Fruit fly (Drosophila melanogaster): ENCODE data around the gene CG10359.

CG10359 gene

DNA sequence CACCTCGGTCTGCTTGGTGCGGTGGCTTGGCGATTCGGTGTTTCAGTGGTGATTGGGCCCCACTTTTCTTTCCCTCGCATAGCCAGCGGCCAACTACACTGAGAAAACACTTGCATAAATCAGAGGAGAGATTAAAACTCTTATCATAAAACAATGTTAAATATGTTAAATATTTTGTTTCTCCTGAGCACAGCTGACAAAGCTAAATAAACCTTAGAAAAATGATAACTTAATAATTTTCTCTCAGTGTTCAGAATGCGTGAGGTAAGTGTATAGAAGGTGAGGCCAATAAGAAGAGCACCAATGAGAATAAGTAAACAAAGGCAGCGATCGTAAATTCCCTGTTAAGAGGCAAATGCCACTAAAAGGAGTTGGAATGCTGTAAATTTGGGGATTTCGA, 5.3 kb downstream of the CG10359 start (continued):
- peak; percentile 25 for TF ChIP-seq CG7271 (tag; optimal IDR thresholded peaks at IDR 0.05)
- TF ChIP-seq tup (GFP tag; optimal IDR thresholded peaks at IDR 0.05), result peak; percentile 80
- no peak for TF ChIP-seq Hr39 (optimal IDR thresholded peaks at IDR 0.05)
- TF ChIP-seq Myb (GFP tag; optimal IDR thresholded peaks at IDR 0.05), result peak; percentile 32
- peak; percentile 67; the same call in 1 of the 2 replicates for TF ChIP-seq sob (GFP tag; IDR thresholded peaks at IDR 0.05)
- no peak for TF ChIP-seq GATAe (GFP tag; conservative IDR thresholded peaks at IDR 0.05)
- peak; percentile 57 for TF ChIP-seq HHEX (GFP tag; optimal IDR thresholded peaks at IDR 0.05)
- TF ChIP-seq CG32767 (GFP tag; IDR thresholded peaks at IDR 0.05), result peak; percentile 34; the same call in 1 of the 2 replicates
- peak; percentile 43 to 95 for TF ChIP-seq bsh (GFP tag; optimal IDR thresholded peaks at IDR 0.05)
- no peak for TF ChIP-seq CG17186 (GFP tag; optimal IDR thresholded peaks at IDR 0.05)
- peak; percentile 77 for TF ChIP-seq CG4404 (GFP tag; IDR thresholded peaks at IDR 0.05)
- TF ChIP-seq CG8281 (tag; optimal IDR thresholded peaks at IDR 0.05), result peak; percentile 41
- peak; percentile 45 for TF ChIP-seq Rfx (GFP tag; IDR thresholded peaks at IDR 0.05)
- TF ChIP-seq disco-r (GFP tag; optimal IDR thresholded peaks at IDR 0.05), result peak; percentile 27
- TF ChIP-seq CG16863 (GFP tag; optimal IDR thresholded peaks at IDR 0.05), result peak; percentile 80
- TF ChIP-seq CG10267 (tag; optimal IDR thresholded peaks at IDR 0.05), result peak; percentile 83
- TF ChIP-seq Meics (GFP tag; optimal IDR thresholded peaks at IDR 0.05), result peak; percentile 3
- peak; percentile 29 for TF ChIP-seq sqz (GFP tag; optimal IDR thresholded peaks at IDR 0.05)
- TF ChIP-seq CG7372 (GFP tag; IDR thresholded peaks at IDR 0.05), result 0 out of 2 replicates have a peak, but pooled peaks have one; percentile 13
- peak; percentile 91 for TF ChIP-seq chm (GFP tag; IDR thresholded peaks at IDR 0.05)
- TF ChIP-seq mld (GFP tag; IDR thresholded peaks at IDR 0.05; ENCODE audit: partially characterized antibody), result no peak
- no peak for TF ChIP-seq bbx (GFP tag; IDR thresholded peaks at IDR 0.05; ENCODE audit: partially characterized antibody)
- TF ChIP-seq sisA (GFP tag; IDR thresholded peaks at IDR 0.05), result peak; percentile 82
- TF ChIP-seq fu2 (GFP tag; optimal IDR thresholded peaks at IDR 0.05), result peak; percentile 40
- TF ChIP-seq pnt (GFP tag; optimal IDR thresholded peaks at IDR 0.05), result peak; percentile 81
- peak; percentile 29; the same call in 1 of the 3 replicates for TF ChIP-seq Aef1 (GFP tag; IDR thresholded peaks at IDR 0.05)
- peak; percentile 34 for TF ChIP-seq CG12659 (GFP tag; optimal IDR thresholded peaks at IDR 0.05)
- TF ChIP-seq CG18262 (tag; optimal IDR thresholded peaks at IDR 0.05), result peak; percentile 91
- peak; percentile 14 for TF ChIP-seq Sry-δ (GFP tag; optimal IDR thresholded peaks at IDR 0.05)
- TF ChIP-seq cato (GFP tag; optimal IDR thresholded peaks at IDR 0.05; ENCODE audit: borderline replicate concordance), result peak; percentile 74
- TF ChIP-seq Dip2 (GFP tag; IDR thresholded peaks at IDR 0.05), result no peak
- no peak for TF ChIP-seq zen2 (GFP tag; IDR thresholded peaks at IDR 0.05; ENCODE audit: partially characterized antibody)
- no peak for TF ChIP-seq knrl (GFP tag; IDR thresholded peaks at IDR 0.05; ENCODE audit: partially characterized antibody)
- peak; percentile 59 for TF ChIP-seq Drgx (GFP tag; IDR thresholded peaks at IDR 0.05)
- TF ChIP-seq dimm (GFP tag; IDR thresholded peaks at IDR 0.05), result peak; percentile 71
- TF ChIP-seq wek (GFP tag; optimal IDR thresholded peaks at IDR 0.05), result no peak
- peak; percentile 45; the same call in 1 of the 2 replicates for TF ChIP-seq ro (GFP tag; IDR thresholded peaks at IDR 0.05)
- peak; percentile 41 for TF ChIP-seq stwl (tag; optimal IDR thresholded peaks at IDR 0.05)
- TF ChIP-seq CG7839 (tag; optimal IDR thresholded peaks at IDR 0.05), result peak; percentile 87
- TF ChIP-seq Atf-2 (GFP tag; optimal IDR thresholded peaks at IDR 0.05), result peak; percentile 80
- no peak for TF ChIP-seq CG34376 (GFP tag; optimal IDR thresholded peaks at IDR 0.05)
- TF ChIP-seq pb (GFP tag; optimal IDR thresholded peaks at IDR 0.05), result no peak
- peak; percentile 26 for TF ChIP-seq eyg (GFP tag; optimal IDR thresholded peaks at IDR 0.05)
- TF ChIP-seq tin (GFP tag; optimal IDR thresholded peaks at IDR 0.05), result peak; percentile 81
- no peak for TF ChIP-seq cas (GFP tag; IDR thresholded peaks at IDR 0.05)
- TF ChIP-seq sim (GFP tag; IDR thresholded peaks at IDR 0.05), result peak; percentile 74
- TF ChIP-seq unc-4 (GFP tag; IDR thresholded peaks at IDR 0.05; ENCODE audit: partially characterized antibody), result no peak
- TF ChIP-seq Side (GFP tag; optimal IDR thresholded peaks at IDR 0.05), result peak; percentile 83
- TF ChIP-seq Abd-B (GFP tag; optimal IDR thresholded peaks at IDR 0.05), result peak; percentile 72
- peak; percentile 80 for TF ChIP-seq phol (tag; optimal IDR thresholded peaks at IDR 0.05)
- peak; percentile 64 for TF ChIP-seq CG1647 (GFP tag; optimal IDR thresholded peaks at IDR 0.05)
